Fruit fly (Drosophila melanogaster): ENCODE measurements around the gene mRpS31.

- TF ChIP-seq Clk (GFP tag; optimal IDR thresholded peaks at IDR 0.05) (no peak), CG7045 (GFP tag; optimal IDR thresholded peaks at IDR 0.05) (no peak), CG1620 (GFP tag; optimal IDR thresholded peaks at IDR 0.05) (no peak)
Measured at dm6 chr3L:16050887-16051258, 45.9 kb downstream of the mRpS31 start, which contains the start of gene Diap1.

Data from whole organism, adult.